Fruit fly (Drosophila melanogaster) whole organism, wandering third instar larva: ENCODE measurements around the gene CG5849.

Experiments used
- CrebA ChIP-seq: fragments of 200-800 bp; sonication (Bioruptor generic); optimal IDR thresholded peaks from 2 replicates; lab custom pipeline; 2016; ENCODE audit warnings: missing biosample characterization, mild to moderate bottlenecking, missing genetic modification characterization, borderline replicate concordance
- Rel ChIP-seq, 2 experiments: fragments of 200-800 bp; sonication (Bioruptor generic) in 1 of 2; optimal IDR thresholded peaks; 2 replicates in 1 of 2; 3 replicates in 1 of 2; lab custom pipeline; 2016 to 2019; ENCODE audit warnings: mild to moderate bottlenecking in 2 of 2, missing biosample characterization in 2 of 2, missing genetic modification characterization in 2 of 2, moderate library complexity in 1 of 2
- br ChIP-seq: fragments of 200-800 bp; sonication (Bioruptor generic); optimal IDR thresholded peaks from 2 replicates; lab custom pipeline; 2016; ENCODE audit warnings: missing biosample characterization, missing genetic modification characterization
- psq ChIP-seq: fragments of 200-800 bp; sonication (Bioruptor generic); optimal IDR thresholded peaks from 3 replicates; lab custom pipeline; 2017; ENCODE audit warnings: missing biosample characterization, mild to moderate bottlenecking, missing genetic modification characterization, moderate library complexity

DNA sequence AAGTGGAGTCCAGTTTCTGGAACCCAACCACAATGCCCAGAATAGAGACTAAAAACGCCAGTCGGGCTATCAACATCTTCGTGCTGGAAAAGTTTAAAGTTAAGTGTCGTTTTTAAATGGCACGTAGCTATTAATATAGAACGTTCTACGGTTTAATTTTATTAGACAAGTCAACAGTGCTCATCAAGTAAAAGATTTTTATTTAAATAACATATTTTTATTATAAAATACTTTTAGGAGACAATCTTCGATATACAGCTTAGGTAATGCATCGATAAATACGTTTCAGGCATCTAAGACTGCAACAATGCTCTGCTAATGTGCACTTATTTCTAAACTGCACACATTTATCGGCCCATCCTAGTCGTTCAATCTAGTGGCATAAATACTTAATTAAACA, 3.2 kb upstream of the CG5849 start, which contains the start of gene CG42869:
- no peak for TF ChIP-seq CrebA (GFP tag; lab: Kevin White, UChicago)
- no peak for TF ChIP-seq psq (GFP tag; lab: Kevin White, UChicago)
- no peak for TF ChIP-seq br (GFP tag; lab: Kevin White, UChicago)
- TF ChIP-seq Rel (GFP tag; optimal IDR thresholded peaks at IDR 0.05; lab: Kevin White, UChicago), result no peak
- TF ChIP-seq Rel (tag; optimal IDR thresholded peaks at IDR 0.05; lab: Kevin White, UChicago), result no peak
